Worm (Caenorhabditis elegans): Measurements from ENCODE around the gene T01C1.4.

DNA sequence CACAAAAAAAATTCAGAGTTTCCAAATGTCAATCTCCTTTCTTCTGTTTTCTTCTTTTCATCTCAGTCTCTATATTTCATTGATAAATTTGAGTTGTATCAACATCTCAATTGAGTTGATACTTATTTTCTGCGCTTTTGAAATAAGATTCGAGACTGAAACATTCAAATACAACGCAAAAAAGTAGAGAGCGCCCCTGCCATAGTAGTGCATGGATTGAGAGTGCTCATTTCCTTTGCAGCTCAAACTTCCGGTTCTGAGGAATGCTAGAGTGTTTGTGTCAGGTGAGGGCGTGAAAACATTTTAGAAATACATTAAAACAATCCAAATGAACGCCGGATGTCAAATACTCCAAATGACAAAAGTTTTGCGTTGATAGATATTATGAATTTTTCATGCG lies 46.5 kb upstream of the T01C1.4 start:
- TF ChIP-seq ceh-36 (tag; optimal IDR thresholded peaks at IDR 0.05) (no peak), scrt-1 (GFP tag; IDR thresholded peaks at IDR 0.05) (no peak), flt-1 (GFP tag; IDR thresholded peaks at IDR 0.05) (no peak), tbx-37 (GFP tag; conservative IDR thresholded peaks at IDR 0.05) (no peak), ama-1 (optimal IDR thresholded peaks at IDR 0.05) (no peak), F13C5.2 (tag; optimal IDR thresholded peaks at IDR 0.05) (no peak), tra-4 (tag; optimal IDR thresholded peaks at IDR 0.05) (no peak), hnd-1 (tag; optimal IDR thresholded peaks at IDR 0.05) (no peak), tbx-11 (GFP tag; IDR thresholded peaks at IDR 0.05) (no peak), hmg-4 (GFP tag; optimal IDR thresholded peaks at IDR 0.05) (no peak), ets-7 (tag; optimal IDR thresholded peaks at IDR 0.05) (no peak), sea-1 (GFP tag; conservative IDR thresholded peaks at IDR 0.05) (no peak), hmbx-1 (tag; optimal IDR thresholded peaks at IDR 0.05) (no peak), pes-1 (GFP tag; IDR thresholded peaks at IDR 0.05) (no peak)

Data from whole organism, early embryonic.